Worm (Caenorhabditis elegans): ENCODE data around the gene F29B9.11.

- TF ChIP-seq elt-3 (tag; optimal IDR thresholded peaks at IDR 0.05): no peak
- peak; percentile 34 for TF ChIP-seq rnt-1 (tag; optimal IDR thresholded peaks at IDR 0.05)
- TF ChIP-seq elt-2 (tag; optimal IDR thresholded peaks at IDR 0.05): no peak
- TF ChIP-seq nhr-76 (tag; optimal IDR thresholded peaks at IDR 0.05): no peak
- no peak for TF ChIP-seq unc-98 (GFP tag; IDR thresholded peaks at IDR 0.05)
- no peak for TF ChIP-seq nhr-237 (tag; optimal IDR thresholded peaks at IDR 0.05)
- TF ChIP-seq egl-27 (tag; optimal IDR thresholded peaks at IDR 0.05): no peak
- no peak for TF ChIP-seq blmp-1 (tag; optimal IDR thresholded peaks at IDR 0.05)
- TF ChIP-seq ama-1 (optimal IDR thresholded peaks at IDR 0.05): no peak
- TF ChIP-seq nhr-11 (tag; optimal IDR thresholded peaks at IDR 0.05): no peak
Observed at ce11 chrIV:4645243-4645642, 14.8 kb downstream of the F29B9.11 start.

Measured in whole organism, L1 larva.